Worm (Caenorhabditis elegans): ENCODE results near the gene F49E11.2.

ce11 chrIV:13066044-13066443 is 27.3 kb upstream of the F49E11.2 start:
- TF ChIP-seq skn-1 (tag; optimal IDR thresholded peaks at IDR 0.05) (no peak), zag-1 (tag; optimal IDR thresholded peaks at IDR 0.05) (no peak), xbp-1 (tag; optimal IDR thresholded peaks at IDR 0.05) (no peak)

Data from whole organism, L1 larva.